Worm (Caenorhabditis elegans) whole organism, L2 larva: Measurements from ENCODE around the gene tag-267.

Experiments
- C34F6.9 ChIP-seq: fragments of 150-350 bp; optimal IDR thresholded peaks from 2 replicates; lab custom pipeline; 2014; ENCODE audit warnings: missing biosample characterization, missing genetic modification characterization
- alr-1 ChIP-seq: fragments of 150-350 bp; optimal IDR thresholded peaks from 2 replicates; lab custom pipeline; 2014; ENCODE audit warnings: missing biosample characterization, missing genetic modification characterization
- ama-1 ChIP-seq: fragments of 150-350 bp; optimal IDR thresholded peaks from 2 replicates; lab custom pipeline; 2018; ENCODE audit warnings: inconsistent platforms
- ceh-82 ChIP-seq: fragments of 150-350 bp; optimal IDR thresholded peaks from 2 replicates; lab custom pipeline; 2014; ENCODE audit warnings: missing biosample characterization, missing genetic modification characterization
- elt-1 ChIP-seq: fragments of 150-350 bp; optimal IDR thresholded peaks from 2 replicates; lab custom pipeline; 2014; ENCODE audit warnings: missing biosample characterization, missing genetic modification characterization
- lin-13 ChIP-seq: fragments of 150-350 bp; optimal IDR thresholded peaks from 2 replicates; lab custom pipeline; 2014; ENCODE audit warnings: missing biosample characterization, missing genetic modification reagents, missing genetic modification characterization
- mdl-1 ChIP-seq, 2 experiments: fragments of 150-350 bp in 1 of 2; sonication (generic microtip) in 1 of 2; optimal IDR thresholded peaks; 2 replicates each; lab custom pipeline; 2017; ENCODE audit warnings: missing biosample characterization in 2 of 2, missing genetic modification characterization in 2 of 2
- nhr-11 ChIP-seq: fragments of 150-350 bp; optimal IDR thresholded peaks from 2 replicates; lab custom pipeline; 2014; ENCODE audit warnings: missing biosample characterization, missing genetic modification characterization
- nhr-23 ChIP-seq: fragments of 150-350 bp; optimal IDR thresholded peaks from 2 replicates; lab custom pipeline; 2014; ENCODE audit warnings: missing biosample characterization, missing genetic modification reagents, missing genetic modification characterization
- nhr-25 ChIP-seq: fragments of 150-350 bp; sonication (generic microtip); optimal IDR thresholded peaks from 3 replicates; lab custom pipeline; 2014; ENCODE audit warnings: missing biosample characterization, missing genetic modification characterization
- sma-3 ChIP-seq: sonication (generic microtip); optimal IDR thresholded peaks from 2 replicates; lab custom pipeline; 2016; ENCODE audit warnings: missing genetic modification reagents, missing genetic modification characterization, missing compliant biosample characterization
- unc-39 ChIP-seq: fragments of 150-350 bp; optimal IDR thresholded peaks from 2 replicates; lab custom pipeline; 2014; ENCODE audit warnings: missing biosample characterization, missing genetic modification characterization
- unc-62 ChIP-seq: fragments of 150-350 bp; optimal IDR thresholded peaks from 2 replicates; lab custom pipeline; 2014; ENCODE audit warnings: missing biosample characterization, missing genetic modification reagents, missing genetic modification characterization
- zag-1 ChIP-seq: fragments of 150-350 bp; optimal IDR thresholded peaks from 2 replicates; lab custom pipeline; 2014; ENCODE audit warnings: missing biosample characterization, missing genetic modification characterization

- no peak for TF ChIP-seq ama-1 (lab: Kevin White, UChicago)
- TF ChIP-seq nhr-11 (tag; lab: Kevin White, UChicago): no peak
- no peak for TF ChIP-seq mdl-1 (tag; optimal IDR thresholded peaks at IDR 0.05; lab: Kevin White, UChicago)
- no peak for TF ChIP-seq nhr-23 (tag; lab: Kevin White, UChicago)
- no peak for TF ChIP-seq C34F6.9 (tag; lab: Kevin White, UChicago)
- TF ChIP-seq sma-3 (GFP tag; lab: Kevin White, UChicago): no peak
- TF ChIP-seq nhr-25 (tag; lab: Kevin White, UChicago): peak; percentile 52
- TF ChIP-seq unc-39: no peak
- TF ChIP-seq lin-13: no peak
- no peak for TF ChIP-seq unc-62 (GFP tag; lab: Kevin White, UChicago)
- TF ChIP-seq zag-1: no peak
- TF ChIP-seq ceh-82 (tag; lab: Kevin White, UChicago): no peak
- no peak for TF ChIP-seq alr-1 (tag; lab: Kevin White, UChicago)
- TF ChIP-seq elt-1 (tag; lab: Kevin White, UChicago): no peak
These were observed 16.7 kb downstream of the tag-267 start for ce11 chrIII:657241-657640.
